Worm (Caenorhabditis elegans) whole organism, L2 larva: Measurements from ENCODE around the gene let-858.

Experiments
- alr-1 ChIP-seq: fragments of 150-350 bp; optimal IDR thresholded peaks from 2 replicates; lab custom pipeline; 2014; ENCODE audit warnings: missing biosample characterization, missing genetic modification characterization
- aly-2 ChIP-seq: fragments of 150-350 bp; optimal IDR thresholded peaks from 2 replicates; lab custom pipeline; 2014; ENCODE audit warnings: missing biosample characterization, missing genetic modification characterization
- ama-1 ChIP-seq: fragments of 150-350 bp; optimal IDR thresholded peaks from 2 replicates; lab custom pipeline; 2018; ENCODE audit warnings: inconsistent platforms
- dmd-4 ChIP-seq: sonication (generic microtip); optimal IDR thresholded peaks from 2 replicates; lab custom pipeline; 2017; ENCODE audit warnings: missing biosample characterization, missing genetic modification characterization
- elt-1 ChIP-seq: fragments of 150-350 bp; optimal IDR thresholded peaks from 2 replicates; lab custom pipeline; 2014; ENCODE audit warnings: missing biosample characterization, missing genetic modification characterization
- fos-1 ChIP-seq: fragments of 150-350 bp; optimal IDR thresholded peaks from 2 replicates; lab custom pipeline; 2014; ENCODE audit warnings: missing biosample characterization, missing genetic modification characterization
- lin-11 ChIP-seq: fragments of 150-350 bp; sonication (generic microtip); optimal IDR thresholded peaks from 2 replicates; lab custom pipeline; 2014; ENCODE audit warnings: missing biosample characterization, missing genetic modification characterization, inconsistent platforms, mixed read lengths
- mdl-1 ChIP-seq, 2 experiments: fragments of 150-350 bp in 1 of 2; sonication (generic microtip) in 1 of 2; optimal IDR thresholded peaks; 2 replicates each; lab custom pipeline; 2017; ENCODE audit warnings: missing biosample characterization in 2 of 2, missing genetic modification characterization in 2 of 2
- nhr-12 ChIP-seq: fragments of 150-350 bp; optimal IDR thresholded peaks from 2 replicates; lab custom pipeline; 2014; ENCODE audit warnings: missing biosample characterization, missing genetic modification characterization
- unc-39 ChIP-seq: fragments of 150-350 bp; optimal IDR thresholded peaks from 2 replicates; lab custom pipeline; 2014; ENCODE audit warnings: missing biosample characterization, missing genetic modification characterization
- unc-55 ChIP-seq: fragments of 150-350 bp; sonication (generic microtip); optimal IDR thresholded peaks from 3 replicates; lab custom pipeline; 2014; ENCODE audit warnings: missing biosample characterization, missing genetic modification reagents, missing genetic modification characterization
- unc-62 ChIP-seq: fragments of 150-350 bp; optimal IDR thresholded peaks from 2 replicates; lab custom pipeline; 2014; ENCODE audit warnings: missing biosample characterization, missing genetic modification reagents, missing genetic modification characterization

- TF ChIP-seq mdl-1 (tag; optimal IDR thresholded peaks at IDR 0.05; lab: Kevin White, UChicago) (no peak), aly-2 (no peak), ama-1 (lab: Kevin White, UChicago) (no peak), unc-39 (tag; lab: Kevin White, UChicago) (no peak), alr-1 (tag; lab: Kevin White, UChicago) (no peak), unc-55 (GFP tag; lab: Kevin White, UChicago) (no peak), fos-1 (no peak), unc-62 (GFP tag; lab: Kevin White, UChicago) (no peak), lin-11 (tag; lab: Kevin White, UChicago) (no peak), nhr-12 (tag; lab: Kevin White, UChicago) (no peak), elt-1 (tag; lab: Kevin White, UChicago) (peak; percentile 79), dmd-4 (no peak)
These were observed 54.4 kb downstream of the let-858 start for ce11 chrII:11076550-11076949.
